Fruit fly (Drosophila melanogaster): Measurements from ENCODE around the gene vib.

- TF ChIP-seq CG8478 (optimal IDR thresholded peaks at IDR 0.05) = no peak
- no peak for TF ChIP-seq EcR (GFP tag; optimal IDR thresholded peaks at IDR 0.05)
Measured at dm6 chr3R:19174512-19174911, 51.9 kb downstream of the vib start.

All from whole organism.